Fruit fly (Drosophila melanogaster): ENCODE data around the gene Vps60.

- no peak for TF ChIP-seq CG1832 (GFP tag; optimal IDR thresholded peaks at IDR 0.05)
- no peak for TF ChIP-seq scrt (GFP tag; optimal IDR thresholded peaks at IDR 0.05)
- TF ChIP-seq CG5245 (GFP tag; optimal IDR thresholded peaks at IDR 0.05), result no peak
- no peak for TF ChIP-seq kah (GFP tag; optimal IDR thresholded peaks at IDR 0.05)
- TF ChIP-seq ash1 (GFP tag; optimal IDR thresholded peaks at IDR 0.05), result no peak
- TF ChIP-seq lbe (GFP tag; optimal IDR thresholded peaks at IDR 0.05), result no peak
- TF ChIP-seq CG2889 (GFP tag; IDR thresholded peaks at IDR 0.05), result no peak
These were observed 31.4 kb downstream of the Vps60 start for dm6 chr3L:17590049-17590448.

All from whole organism, embryonic.